Fruit fly (Drosophila melanogaster) whole organism, embryonic: Measurements from ENCODE around the gene Ir67a.
A peak's percentile ranks its signal among the peaks of the same experiment; 100 is the strongest.

Source experiments
- Blimp-1 ChIP-seq: fragments of 200-800 bp; sonication (Bioruptor generic); optimal IDR thresholded peaks from 3 replicates; lab custom pipeline; 2018; ENCODE audit warnings: missing biosample characterization, missing genetic modification characterization, mild to moderate bottlenecking, moderate library complexity, missing genetic modification reagents
- BtbVII ChIP-seq: fragments of 200-800 bp; sonication (Bioruptor generic); optimal IDR thresholded peaks from 3 replicates; lab custom pipeline; 2017; ENCODE audit warnings: missing biosample characterization, mild to moderate bottlenecking, missing genetic modification characterization
- CG10209 ChIP-seq: fragments of 200-800 bp; sonication (Bioruptor generic); optimal IDR thresholded peaks from 3 replicates; lab custom pipeline; 2017; ENCODE audit warnings: missing biosample characterization, mild to moderate bottlenecking, missing genetic modification characterization, missing genetic modification reagents
- CG11093 ChIP-seq: fragments of 200-800 bp; sonication (Bioruptor generic); IDR thresholded peaks from 3 replicates; pipeline ENCODE4 v1.3.6; 2022; ENCODE audit warnings: missing biosample characterization, missing genetic modification characterization
- CG12942 ChIP-seq: fragments of 200-800 bp; sonication (Bioruptor generic); optimal IDR thresholded peaks from 3 replicates; lab custom pipeline; 2016; ENCODE audit warnings: missing biosample characterization, missing genetic modification characterization
- CG13287 ChIP-seq: fragments of 200-800 bp; sonication (Bioruptor generic); IDR thresholded peaks from 2 replicates; pipeline ENCODE4 v1.3.6; 2022; ENCODE audit warnings: missing biosample characterization, missing genetic modification characterization; ENCODE audit not compliant: partially characterized antibody
- CG13296 ChIP-seq: fragments of 200-800 bp; sonication (Bioruptor generic); optimal IDR thresholded peaks from 3 replicates; lab custom pipeline; 2018; ENCODE audit warnings: missing biosample characterization, mild to moderate bottlenecking, missing genetic modification characterization
- CG14710 ChIP-seq: fragments of 200-800 bp; sonication (Bioruptor generic); optimal IDR thresholded peaks from 3 replicates; lab custom pipeline; 2019; ENCODE audit warnings: missing biosample characterization, mild to moderate bottlenecking, missing genetic modification characterization, moderate library complexity
- CG1603 ChIP-seq: fragments of 200-800 bp; sonication (Bioruptor generic); optimal IDR thresholded peaks from 2 replicates; lab custom pipeline; 2019; ENCODE audit warnings: missing biosample characterization, mild to moderate bottlenecking, missing genetic modification characterization, moderate library complexity
- CG16779 ChIP-seq: fragments of 200-800 bp; sonication (Bioruptor generic); IDR thresholded peaks from 2 replicates; pipeline ENCODE4 v1.3.6; 2022; ENCODE audit warnings: missing biosample characterization, missing genetic modification characterization
- CG17612 ChIP-seq: fragments of 200-800 bp; sonication (Bioruptor generic); IDR thresholded peaks from 2 replicates; pipeline ENCODE4 v1.3.6; 2022; ENCODE audit warnings: missing biosample characterization, missing genetic modification characterization
- CG18011 ChIP-seq: fragments of 200-800 bp; sonication (Bioruptor generic); optimal IDR thresholded peaks from 2 replicates; lab custom pipeline; 2017; ENCODE audit warnings: missing biosample characterization, missing genetic modification characterization, mild to moderate bottlenecking, moderate library complexity, missing genotype
- CG1832 ChIP-seq: fragments of 200-800 bp; sonication (Bioruptor generic); optimal IDR thresholded peaks from 2 replicates; lab custom pipeline; 2017; ENCODE audit warnings: missing biosample characterization, mild to moderate bottlenecking, missing genetic modification characterization, inconsistent platforms
- CG3847 ChIP-seq: fragments of 200-800 bp; sonication (Bioruptor generic); IDR thresholded peaks from 2 replicates; pipeline ENCODE4 v1.3.6; 2022; ENCODE audit warnings: missing biosample characterization, missing genetic modification characterization
- CG43689 ChIP-seq: fragments of 200-800 bp; sonication (Bioruptor generic); IDR thresholded peaks from 2 replicates; pipeline ENCODE4 v1.3.6; 2022; ENCODE audit warnings: missing biosample characterization, missing genetic modification characterization
- CG4404 ChIP-seq: fragments of 200-800 bp; sonication (Bioruptor generic); IDR thresholded peaks from 2 replicates; pipeline ENCODE4 v1.3.6; 2022; ENCODE audit warnings: missing biosample characterization, missing genetic modification characterization
- CG6175 ChIP-seq: fragments of 200-800 bp; sonication (Bioruptor generic); IDR thresholded peaks from 3 replicates; pipeline ENCODE4 v1.3.6; 2022; ENCODE audit warnings: missing biosample characterization, missing genetic modification characterization
- CG7357 ChIP-seq: fragments of 200-800 bp; sonication (Bioruptor generic); IDR thresholded peaks from 3 replicates; pipeline ENCODE4 v1.3.6; 2022; ENCODE audit warnings: missing biosample characterization, missing genetic modification characterization
- CG7839 ChIP-seq: fragments of 200-800 bp; sonication (Bioruptor generic); optimal IDR thresholded peaks from 3 replicates; lab custom pipeline; 2018; ENCODE audit warnings: missing biosample characterization, mild to moderate bottlenecking, missing genetic modification characterization, moderate library complexity
- CG9215 ChIP-seq: fragments of 200-800 bp; sonication (Bioruptor generic); IDR thresholded peaks from 2 replicates; pipeline ENCODE4 v1.3.6; 2022; ENCODE audit warnings: missing biosample characterization, missing genetic modification characterization
- CHES-1-like ChIP-seq: fragments of 200-800 bp; sonication (Bioruptor generic); optimal IDR thresholded peaks from 2 replicates; lab custom pipeline; 2016; ENCODE audit warnings: missing biosample characterization, missing genetic modification characterization
- D19B ChIP-seq: fragments of 200-800 bp; sonication (Bioruptor generic); optimal IDR thresholded peaks from 2 replicates; lab custom pipeline; 2017; ENCODE audit warnings: missing biosample characterization, mild to moderate bottlenecking, missing genetic modification characterization
- Dfd ChIP-seq, 2 experiments: fragments of >200 bp; optimal IDR thresholded peaks; 2 replicates each; lab custom pipeline; 2017; ENCODE audit warnings: missing biosample characterization in 2 of 2, missing genetic modification characterization in 2 of 2
- Dip3 ChIP-seq: fragments of 200-800 bp; sonication (Bioruptor generic); optimal IDR thresholded peaks from 3 replicates; lab custom pipeline; 2016; ENCODE audit warnings: missing biosample characterization, missing genetic modification characterization
- Fer1 ChIP-seq: fragments of 200-800 bp; sonication (Bioruptor generic); optimal IDR thresholded peaks from 2 replicates; lab custom pipeline; 2017; ENCODE audit warnings: missing biosample characterization, mild to moderate bottlenecking, missing genetic modification characterization
- HLH3B ChIP-seq: fragments of 200-800 bp; sonication (Bioruptor generic); IDR thresholded peaks from 2 replicates; pipeline ENCODE4 v1.3.6; 2022; ENCODE audit warnings: missing biosample characterization, missing genetic modification characterization
- HLH4C ChIP-seq: fragments of 200-800 bp; sonication (Bioruptor generic); IDR thresholded peaks from 3 replicates; pipeline ENCODE4 v1.3.6; 2022; ENCODE audit warnings: missing biosample characterization, missing genetic modification characterization; ENCODE audit not compliant: partially characterized antibody
- Hey ChIP-seq: fragments of 200-800 bp; sonication (Bioruptor generic); optimal IDR thresholded peaks from 3 replicates; lab custom pipeline; 2018; ENCODE audit warnings: missing biosample characterization, mild to moderate bottlenecking, missing genetic modification characterization
- HmgD ChIP-seq: fragments of 200-800 bp; sonication (Bioruptor generic); optimal IDR thresholded peaks from 3 replicates; lab custom pipeline; 2016; ENCODE audit warnings: missing biosample characterization, missing genetic modification characterization
- Nf-YA ChIP-seq: fragments of 200-800 bp; sonication (Bioruptor generic); IDR thresholded peaks from 2 replicates; pipeline ENCODE4 v1.3.6; 2022; ENCODE audit warnings: missing biosample characterization, missing genetic modification characterization
- NfI ChIP-seq: fragments of 200-800 bp; sonication (Bioruptor generic); optimal IDR thresholded peaks from 3 replicates; lab custom pipeline; 2018; ENCODE audit warnings: missing biosample characterization, mild to moderate bottlenecking, missing genetic modification characterization, moderate library complexity
- Ravus ChIP-seq: fragments of 200-800 bp; sonication (Bioruptor generic); IDR thresholded peaks from 2 replicates; pipeline ENCODE4 v1.3.6; 2022; ENCODE audit warnings: missing biosample characterization, missing genetic modification characterization
- Ssrp ChIP-seq: fragments of 200-800 bp; sonication (Bioruptor generic); optimal IDR thresholded peaks from 2 replicates; lab custom pipeline; 2018; ENCODE audit warnings: missing biosample characterization, mild to moderate bottlenecking, missing genetic modification characterization, moderate library complexity
- ab ChIP-seq: fragments of 200-800 bp; sonication (Bioruptor generic); optimal IDR thresholded peaks from 2 replicates; lab custom pipeline; 2016; ENCODE audit warnings: missing biosample characterization, missing genetic modification characterization
- cato ChIP-seq: fragments of 200-800 bp; sonication (Bioruptor generic); optimal IDR thresholded peaks from 2 replicates; lab custom pipeline; 2016; ENCODE audit warnings: missing biosample characterization, missing genetic modification characterization, borderline replicate concordance
- ems ChIP-seq: fragments of 200-800 bp; sonication (Bioruptor generic); optimal IDR thresholded peaks from 3 replicates; lab custom pipeline; 2016; ENCODE audit warnings: missing biosample characterization, missing genetic modification characterization
- fru ChIP-seq: fragments of >200 bp; optimal IDR thresholded peaks from 2 replicates; lab custom pipeline; 2017
- gcm ChIP-seq: fragments of 200-800 bp; sonication (Bioruptor generic); optimal IDR thresholded peaks from 2 replicates; lab custom pipeline; 2019; ENCODE audit warnings: missing biosample characterization, mild to moderate bottlenecking, missing genetic modification characterization, moderate library complexity
- insv ChIP-seq, 2 experiments: fragments of 200-800 bp; sonication (Bioruptor generic); optimal IDR thresholded peaks; 3 replicates each; lab custom pipeline; 2016 to 2018; ENCODE audit warnings: missing biosample characterization in 2 of 2, missing genetic modification characterization in 2 of 2
- jumu ChIP-seq: fragments of 200-800 bp; sonication (Bioruptor generic); optimal IDR thresholded peaks from 3 replicates; lab custom pipeline; 2016; ENCODE audit warnings: missing biosample characterization, missing genetic modification characterization
- lab ChIP-seq: fragments of 200-800 bp; sonication (Bioruptor generic); optimal IDR thresholded peaks from 3 replicates; lab custom pipeline; 2017; ENCODE audit warnings: missing biosample characterization, missing genetic modification characterization, mild to moderate bottlenecking, moderate library complexity, missing genetic modification reagents
- nmo ChIP-seq: fragments of 200-800 bp; sonication (Bioruptor generic); optimal IDR thresholded peaks from 2 replicates; lab custom pipeline; 2018; ENCODE audit warnings: missing biosample characterization, mild to moderate bottlenecking, missing genetic modification characterization, moderate library complexity
- pfk ChIP-seq: fragments of 200-800 bp; sonication (Bioruptor generic); optimal IDR thresholded peaks from 2 replicates; lab custom pipeline; 2018; ENCODE audit warnings: missing biosample characterization, mild to moderate bottlenecking, missing genetic modification characterization, moderate library complexity
- sc ChIP-seq, 3 experiments: fragments of >200 bp in 2 of 3; fragments of 200-800 bp in 1 of 3; sonication (Bioruptor generic) in 1 of 3; optimal IDR thresholded peaks; 2 replicates in 2 of 3; 3 replicates in 1 of 3; lab custom pipeline; 2017; ENCODE audit warnings: mild to moderate bottlenecking in 1 of 3, missing biosample characterization in 1 of 3, missing genetic modification characterization in 1 of 3, missing genetic modification reagents in 1 of 3
- sens ChIP-seq: fragments of 200-800 bp; sonication (Bioruptor generic); peaks from one replicate; lab custom pipeline; 2016; ENCODE audit warnings: missing biosample characterization, missing genetic modification characterization
- sens-2 ChIP-seq: fragments of 200-800 bp; sonication (Bioruptor generic); IDR thresholded peaks from 2 replicates; pipeline ENCODE4 v1.3.6; 2022; ENCODE audit warnings: missing biosample characterization, missing genetic modification characterization
- tgo ChIP-seq: fragments of 200-800 bp; sonication (Bioruptor generic); IDR thresholded peaks from 3 replicates; pipeline ENCODE4 v1.3.6; 2022; ENCODE audit warnings: missing biosample characterization, missing genetic modification characterization
- toy ChIP-seq: fragments of 200-800 bp; sonication (Bioruptor generic); IDR thresholded peaks from 2 replicates; pipeline ENCODE4 v1.3.6; 2022; ENCODE audit warnings: missing biosample characterization, missing genetic modification characterization
- z ChIP-seq: fragments of 200-800 bp; sonication (Bioruptor generic); IDR thresholded peaks from 3 replicates; pipeline ENCODE4 v1.3.6; 2022; ENCODE audit warnings: missing biosample characterization, missing genetic modification characterization
- zen ChIP-seq: fragments of 200-800 bp; sonication (Bioruptor generic); optimal IDR thresholded peaks from 3 replicates; lab custom pipeline; 2018; ENCODE audit warnings: missing biosample characterization, mild to moderate bottlenecking, missing genetic modification characterization, moderate library complexity

Gene Ir67a

DNA sequence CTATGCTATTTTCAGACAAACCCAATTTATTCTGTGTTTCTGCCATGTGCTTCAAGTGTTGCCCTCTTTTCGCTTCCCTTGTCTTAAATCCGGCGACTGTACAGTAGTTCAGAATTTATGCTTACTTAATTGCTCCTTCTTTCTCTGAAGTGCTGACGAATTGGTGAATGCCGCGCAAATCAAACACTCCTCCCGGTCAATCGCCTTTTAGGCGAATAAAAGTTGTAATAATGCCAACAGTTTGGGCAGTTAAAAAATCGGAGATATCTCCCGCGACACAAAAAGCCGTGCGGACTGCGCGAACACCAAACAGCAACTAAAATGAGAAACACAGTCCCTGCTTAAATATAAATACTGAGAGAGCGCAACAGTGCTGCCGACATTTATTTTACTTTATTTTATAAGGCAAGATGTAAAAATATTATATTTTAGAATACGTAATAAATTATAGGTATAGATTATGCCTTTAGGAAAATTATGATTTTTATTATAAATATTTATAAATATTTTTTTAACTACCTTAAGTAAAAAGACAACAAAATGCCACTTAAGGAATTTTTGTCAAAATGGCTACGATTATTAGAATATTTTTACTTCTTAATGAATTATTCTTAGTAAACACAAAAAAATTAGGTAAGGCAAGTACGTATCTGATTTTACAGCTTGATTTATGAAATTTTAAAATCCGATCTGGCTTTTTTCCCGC is 38.6 kb downstream of the Ir67a start, which contains the start of gene path (continued):
- TF ChIP-seq zen (tag; lab: Kevin White, UChicago) (no peak), CG7357 (no peak), Ssrp (no peak), CG13287 (GFP tag; lab: Robert Waterston, UW) (peak; percentile 42; the same call in 1 of the 2 replicates), CG10209 (GFP tag; lab: Kevin White, UChicago) (peak; percentile 37), CG11093 (GFP tag; lab: Robert Waterston, UW) (no peak), insv (GFP tag; optimal IDR thresholded peaks at IDR 0.05; lab: Kevin White, UChicago) (peak in 1 of 2 experiments; percentile 10), pfk (GFP tag; lab: Kevin White, UChicago) (no peak), gcm (peak; percentile 14), CG16779 (GFP tag; lab: Robert Waterston, UW) (no peak), z (GFP tag; lab: Robert Waterston, UW) (no peak; the same call in 2 of the 3 replicates), jumu (GFP tag; lab: Kevin White, UChicago) (no peak), CG9215 (GFP tag; lab: Robert Waterston, UW) (no peak), CG13296 (peak; percentile 67), CG1832 (GFP tag; lab: Kevin White, UChicago) (no peak), Ravus (GFP tag; lab: Robert Waterston, UW) (no peak), sens-2 (GFP tag; lab: Robert Waterston, UW) (no peak), Fer1 (GFP tag; lab: Kevin White, UChicago) (peak; percentile 57), Nf-YA (no peak), Blimp-1 (GFP tag; lab: Kevin White, UChicago) (peak; percentile 66), CG17612 (GFP tag; lab: Robert Waterston, UW) (no peak), ab (GFP tag; lab: Kevin White, UChicago) (no peak), CG43689 (GFP tag; lab: Robert Waterston, UW) (no peak), tgo (peak; percentile 42), D19B (no peak), CG6175 (no peak), sens (GFP tag; lab: Kevin White, UChicago) (peak; percentile 54), CG3847 (no peak), Hey (tag; lab: Kevin White, UChicago) (no peak), nmo (GFP tag; lab: Kevin White, UChicago) (peak; percentile 57), CG7839 (tag; lab: Kevin White, UChicago) (peak; percentile 56), NfI (GFP tag; lab: Kevin White, UChicago) (no peak), ems (GFP tag; lab: Kevin White, UChicago) (no peak), BtbVII (GFP tag; lab: Kevin White, UChicago) (peak; percentile 39), CG1603 (peak; percentile 20), sc (optimal IDR thresholded peaks at IDR 0.05; lab: Kevin White, UChicago) (no peak), sc (GFP tag; optimal IDR thresholded peaks at IDR 0.05; lab: Kevin White, UChicago) (no peak), lab (peak; percentile 40), toy (no peak), Dip3 (GFP tag; lab: Kevin White, UChicago) (no peak), cato (GFP tag; lab: Kevin White, UChicago) (no peak), HLH4C (GFP tag; lab: Robert Waterston, UW) (no peak; the same call in 2 of the 3 replicates), CG14710 (peak; percentile 66), CG4404 (GFP tag; lab: Robert Waterston, UW) (no peak), HmgD (no peak), CHES-1-like (GFP tag; lab: Kevin White, UChicago) (no peak), Dfd (GFP tag; optimal IDR thresholded peaks at IDR 0.05; lab: Kevin White, UChicago) (no peak), CG18011 (GFP tag; lab: Kevin White, UChicago) (no peak), CG12942 (GFP tag; lab: Kevin White, UChicago) (no peak), fru (no peak), HLH3B (GFP tag; lab: Robert Waterston, UW) (no peak; the same call in 1 of the 2 replicates)
